Worm (Caenorhabditis elegans) whole organism, mixed stage, embryonic: ENCODE data around the gene set-25.

Source experiments
- M03D4.4 ChIP-seq: sonication (generic microtip); optimal IDR thresholded peaks from 2 replicates; lab custom pipeline; 2017; ENCODE audit warnings: mild to moderate bottlenecking, missing genetic modification characterization, missing compliant biosample characterization
- bed-3 ChIP-seq: fragments of 200-800 bp; sonication (Bioruptor generic); optimal IDR thresholded peaks from 3 replicates; lab custom pipeline; 2018; ENCODE audit warnings: mild to moderate bottlenecking, missing genetic modification characterization, moderate library complexity, missing compliant biosample characterization
- blmp-1 ChIP-seq: fragments of 150-350 bp; optimal IDR thresholded peaks from 2 replicates; lab custom pipeline; 2014; ENCODE audit warnings: missing biosample characterization, missing genetic modification characterization
- ceh-39 ChIP-seq: fragments of 150-350 bp; optimal IDR thresholded peaks from 2 replicates; lab custom pipeline; 2014; ENCODE audit warnings: missing biosample characterization, missing genetic modification characterization
- ceh-43 ChIP-seq: fragments of 200-800 bp; sonication (Bioruptor generic); optimal IDR thresholded peaks from 2 replicates; lab custom pipeline; 2018; ENCODE audit warnings: mild to moderate bottlenecking, missing genetic modification characterization, moderate library complexity, missing compliant biosample characterization
- ces-1 ChIP-seq: fragments of 150-350 bp; optimal IDR thresholded peaks from 2 replicates; lab custom pipeline; 2014; ENCODE audit warnings: missing biosample characterization, missing genetic modification reagents, missing genetic modification characterization
- cnd-1 ChIP-seq: fragments of 200-800 bp; sonication (Bioruptor generic); optimal IDR thresholded peaks from 2 replicates; lab custom pipeline; 2018; ENCODE audit warnings: mild to moderate bottlenecking, missing genetic modification characterization, missing compliant biosample characterization
- drap-1 ChIP-seq: fragments of 200-800 bp; sonication (Bioruptor generic); optimal IDR thresholded peaks from 3 replicates; lab custom pipeline; 2018; ENCODE audit warnings: mild to moderate bottlenecking, missing genetic modification characterization, missing compliant biosample characterization
- elt-1 ChIP-seq: sonication (generic microtip); optimal IDR thresholded peaks from 2 replicates; lab custom pipeline; 2017; ENCODE audit warnings: missing genetic modification characterization, mild to moderate bottlenecking, missing compliant biosample characterization, antibody characterized with exemption, moderate library complexity, borderline replicate concordance; ENCODE audit not compliant: insufficient read depth
- elt-3 ChIP-seq: fragments of 150-350 bp; optimal IDR thresholded peaks from 2 replicates; lab custom pipeline; 2014; ENCODE audit warnings: missing biosample characterization, missing genetic modification characterization
- flh-1 ChIP-seq: fragments of 200-800 bp; sonication (Bioruptor generic); optimal IDR thresholded peaks from 2 replicates; lab custom pipeline; 2018; ENCODE audit warnings: mild to moderate bottlenecking, missing genetic modification characterization, moderate library complexity, missing compliant biosample characterization
- ham-2 ChIP-seq: fragments of 200-800 bp; sonication (Bioruptor generic); optimal IDR thresholded peaks from 2 replicates; lab custom pipeline; 2018; ENCODE audit warnings: mild to moderate bottlenecking, missing genetic modification characterization, missing compliant biosample characterization
- hlh-1 ChIP-seq: fragments of 150-350 bp; optimal IDR thresholded peaks from 2 replicates; lab custom pipeline; 2014; ENCODE audit warnings: missing biosample characterization, missing genetic modification reagents, missing genetic modification characterization
- lin-13 ChIP-seq: fragments of 150-350 bp; optimal IDR thresholded peaks from 2 replicates; lab custom pipeline; 2014; ENCODE audit warnings: missing biosample characterization, missing genetic modification characterization
- lsy-2 ChIP-seq: fragments of 150-350 bp; optimal IDR thresholded peaks from 2 replicates; lab custom pipeline; 2014; ENCODE audit warnings: missing biosample characterization, missing genetic modification characterization
- mab-5 ChIP-seq: fragments of 150-350 bp; optimal IDR thresholded peaks from 2 replicates; lab custom pipeline; 2014; ENCODE audit warnings: missing biosample characterization, missing genetic modification characterization
- mep-1 ChIP-seq: fragments of 150-350 bp; optimal IDR thresholded peaks from 2 replicates; lab custom pipeline; 2017; ENCODE audit warnings: missing biosample characterization, missing genetic modification reagents, missing genetic modification characterization, inconsistent platforms
- mls-2 ChIP-seq: sonication (generic microtip); optimal IDR thresholded peaks from 2 replicates; lab custom pipeline; 2016; ENCODE audit warnings: mild to moderate bottlenecking, missing genetic modification characterization, moderate library complexity, missing compliant biosample characterization
- nhr-2 ChIP-seq: fragments of 150-350 bp; optimal IDR thresholded peaks from 2 replicates; lab custom pipeline; 2014; ENCODE audit warnings: missing biosample characterization, missing genetic modification characterization
- nhr-237 ChIP-seq: fragments of 150-350 bp; optimal IDR thresholded peaks from 2 replicates; lab custom pipeline; 2014; ENCODE audit warnings: missing biosample characterization, missing genetic modification characterization
- nhr-76 ChIP-seq: sonication (generic microtip); optimal IDR thresholded peaks from 2 replicates; lab custom pipeline; 2017; ENCODE audit warnings: missing biosample characterization, missing genetic modification characterization
- pha-4 ChIP-seq: fragments of 150-350 bp; optimal IDR thresholded peaks from 2 replicates; lab custom pipeline; 2018; ENCODE audit warnings: missing biosample characterization, missing genetic modification reagents, missing genetic modification characterization
- sem-2 ChIP-seq: fragments of 200-800 bp; sonication (Bioruptor generic); optimal IDR thresholded peaks from 2 replicates; lab custom pipeline; 2018; ENCODE audit warnings: mild to moderate bottlenecking, missing genetic modification characterization, missing compliant biosample characterization
- snpc-4 ChIP-seq: fragments of 150-350 bp; optimal IDR thresholded peaks from 2 replicates; lab custom pipeline; 2014; ENCODE audit warnings: missing biosample characterization, missing genetic modification characterization
- sptf-1 ChIP-seq: sonication (generic microtip); optimal IDR thresholded peaks from 2 replicates; lab custom pipeline; 2017; ENCODE audit warnings: mild to moderate bottlenecking, missing genetic modification characterization, moderate library complexity, missing compliant biosample characterization
- tbx-8 ChIP-seq: fragments of 200-800 bp; sonication (Bioruptor generic); optimal IDR thresholded peaks from 2 replicates; lab custom pipeline; 2018; ENCODE audit warnings: mild to moderate bottlenecking, missing genetic modification characterization, moderate library complexity, missing compliant biosample characterization
- unc-120 ChIP-seq: sonication (generic microtip); optimal IDR thresholded peaks from 2 replicates; lab custom pipeline; 2017; ENCODE audit warnings: missing genetic modification characterization, missing compliant biosample characterization; ENCODE audit not compliant: poor library complexity, severe bottlenecking
- unc-39 ChIP-seq: fragments of 150-350 bp; optimal IDR thresholded peaks from 2 replicates; lab custom pipeline; 2014; ENCODE audit warnings: missing biosample characterization, missing genetic modification characterization
- zip-8 ChIP-seq: fragments of 150-350 bp; optimal IDR thresholded peaks from 2 replicates; lab custom pipeline; 2014; ENCODE audit warnings: missing biosample characterization, missing genetic modification characterization
- ztf-11 ChIP-seq: fragments of 150-350 bp; optimal IDR thresholded peaks from 2 replicates; lab custom pipeline; 2014; ENCODE audit warnings: missing biosample characterization, missing genetic modification characterization

Gene set-25

DNA sequence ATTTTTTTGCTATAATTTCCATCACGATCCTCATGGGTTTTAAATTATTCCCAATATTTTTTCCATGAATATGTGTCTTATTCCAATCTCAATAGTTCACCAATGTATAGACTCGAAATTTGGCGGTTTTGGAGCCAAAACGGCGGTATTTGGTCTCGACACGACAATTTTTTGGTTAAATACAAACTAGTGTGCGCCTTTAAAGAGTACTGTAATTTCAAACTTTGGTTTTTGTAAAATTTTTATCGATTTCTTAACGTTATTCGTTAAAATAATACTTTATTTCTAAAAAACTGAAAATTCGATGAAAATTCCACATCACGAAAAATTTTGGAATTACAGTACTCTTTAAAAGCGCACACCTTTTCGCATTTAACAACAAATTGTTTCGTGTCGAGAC lies 21.7 kb upstream of the set-25 start:
- TF ChIP-seq hlh-1 (tag; lab: Kevin White, UChicago) (no peak), unc-120 (tag; lab: Kevin White, UChicago) (no peak), unc-39 (no peak)

DNA sequence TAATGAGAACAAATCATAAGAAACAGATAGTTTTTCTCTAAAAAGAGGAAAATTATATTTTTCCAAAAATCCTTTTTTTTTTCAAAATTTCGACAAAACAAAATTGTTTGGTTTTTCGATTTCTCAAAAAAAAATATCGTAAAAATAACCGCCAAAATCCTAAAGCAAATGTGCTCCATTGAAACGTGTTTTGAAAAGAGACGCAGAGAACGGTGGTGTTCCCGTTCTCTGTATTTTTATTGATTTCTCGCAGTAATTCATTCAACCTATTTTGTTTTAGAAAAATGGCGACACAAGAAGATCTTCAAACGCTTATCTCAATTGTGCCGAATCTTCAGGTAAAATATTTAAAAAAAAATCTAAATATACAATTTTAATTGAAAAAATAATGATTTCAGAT lies 20.9 kb upstream of the set-25 start, which contains the start of gene Y43F4B.10:
Gene Y43F4B.10, plus strand, starts transcription at position 281 of the 400 bp plus-strand sequence.
- no peak for TF ChIP-seq blmp-1 (tag; lab: Kevin White, UChicago)
- peak; percentile 28 for TF ChIP-seq mep-1 (tag; lab: Kevin White, UChicago)
- peak; percentile 24 for TF ChIP-seq nhr-237 (tag; lab: Kevin White, UChicago)
- peak; percentile 79 for TF ChIP-seq ceh-39 (tag; lab: Kevin White, UChicago)
- TF ChIP-seq ces-1 = peak; percentile 65
- peak; percentile 25 for TF ChIP-seq lsy-2 (tag; lab: Kevin White, UChicago)

DNA sequence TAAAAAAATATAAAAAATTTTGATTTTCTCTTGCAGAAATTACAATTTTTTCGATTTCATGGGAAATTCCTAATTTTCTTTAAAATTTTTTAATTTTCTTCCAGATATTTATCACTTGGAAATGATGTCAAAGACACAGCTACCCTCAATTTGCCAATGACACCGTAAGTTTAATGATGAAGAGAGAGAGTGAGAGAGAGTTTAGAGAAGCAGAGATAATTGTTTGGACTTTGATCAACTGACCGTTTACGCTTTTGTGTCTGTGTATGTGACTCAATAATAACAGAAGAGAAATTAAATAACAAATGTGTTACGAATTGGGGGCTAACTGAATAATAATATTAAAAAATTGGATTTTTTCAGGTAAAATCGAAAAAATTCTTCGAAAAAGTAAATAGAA lies 17.7 kb upstream of the set-25 start:
- TF ChIP-seq mep-1 (tag; lab: Kevin White, UChicago) (no peak), unc-39 (no peak), nhr-237 (tag; lab: Kevin White, UChicago) (peak; percentile 14), ham-2 (GFP tag; lab: Kevin White, UChicago) (no peak), elt-3 (tag; lab: Kevin White, UChicago) (no peak)

DNA sequence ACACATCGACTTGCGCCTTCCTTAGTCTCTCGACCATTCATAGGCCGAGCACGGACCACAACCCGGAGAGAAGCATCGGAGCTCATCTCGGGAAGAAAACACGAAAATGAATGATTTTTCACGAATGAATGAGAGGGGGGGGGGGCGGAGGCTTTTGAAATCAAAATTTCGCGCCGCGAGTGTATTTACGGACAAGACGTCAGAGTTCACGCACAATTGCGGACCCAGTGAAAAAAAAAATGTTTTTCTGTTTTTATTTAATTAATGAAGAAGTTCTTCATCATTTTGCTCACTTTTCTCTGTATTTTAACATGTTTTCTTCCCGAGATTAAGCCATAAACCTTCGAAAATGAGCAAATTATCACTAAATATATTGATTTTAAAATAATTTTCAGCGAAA lies 14.2 kb upstream of the set-25 start, which contains the start of the genes klp-19 and slc-36.1:
Gene klp-19, minus strand, starts transcription at position 153 of the 400 bp plus-strand sequence.
Gene slc-36.1, plus strand, starts transcription at position 396 of the 400 bp plus-strand sequence.
- peak; percentile 86 for TF ChIP-seq ces-1
- TF ChIP-seq nhr-76 (tag; lab: Kevin White, UChicago) = no peak
- TF ChIP-seq M03D4.4 (tag; lab: Kevin White, UChicago) = peak; percentile 17
- TF ChIP-seq sptf-1 (tag; lab: Kevin White, UChicago) = peak; percentile 38
- TF ChIP-seq hlh-1 (tag; lab: Kevin White, UChicago) = no peak

DNA sequence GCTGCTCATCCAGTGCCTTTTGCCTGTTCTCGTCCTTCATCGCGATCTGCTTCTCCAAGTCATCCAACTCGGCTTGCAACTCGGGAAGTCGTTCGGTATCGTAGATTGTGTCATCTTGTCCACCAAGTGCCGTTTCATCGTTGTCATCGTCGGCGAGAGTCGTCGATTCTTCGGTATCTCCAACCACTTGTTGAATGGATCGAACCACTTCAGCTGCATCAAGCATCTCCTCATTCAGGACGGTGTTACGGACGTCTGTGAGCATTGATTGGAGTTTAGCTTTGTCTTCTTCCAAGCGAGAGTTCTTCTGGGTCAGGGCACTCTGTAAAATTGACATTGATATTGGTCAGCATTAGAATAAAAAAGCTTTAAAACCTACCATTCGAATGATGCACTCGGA lies 12.6 kb upstream of the set-25 start:
- TF ChIP-seq unc-39 (no peak), ceh-39 (tag; lab: Kevin White, UChicago) (no peak), nhr-76 (tag; lab: Kevin White, UChicago) (no peak), lsy-2 (tag; lab: Kevin White, UChicago) (no peak)

DNA sequence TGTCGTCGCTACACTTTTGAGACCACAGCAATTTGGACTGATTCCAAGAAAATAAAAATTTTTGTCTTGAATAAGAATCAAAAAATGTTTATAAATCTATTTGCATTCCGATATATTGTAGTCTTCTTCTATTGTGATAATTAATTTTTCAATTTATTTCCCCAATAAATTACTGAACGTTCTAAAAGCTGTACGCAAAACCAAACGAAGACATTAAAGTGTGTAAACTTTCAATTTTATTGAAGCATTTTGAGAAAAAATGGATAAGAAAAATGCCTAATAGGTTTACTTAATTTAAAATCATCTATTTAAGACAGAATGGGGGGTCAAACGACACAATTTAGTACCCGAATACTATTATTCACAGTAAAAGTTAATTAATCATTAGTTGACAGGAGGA lies 9.7 kb upstream of the set-25 start:
- TF ChIP-seq mab-5 (tag; lab: Kevin White, UChicago) (no peak), unc-39 (no peak), cnd-1 (no peak), bed-3 (no peak), sptf-1 (tag; lab: Kevin White, UChicago) (no peak), lsy-2 (tag; lab: Kevin White, UChicago) (no peak), blmp-1 (tag; lab: Kevin White, UChicago) (no peak), mls-2 (no peak), lin-13 (tag; lab: Kevin White, UChicago) (no peak)

DNA sequence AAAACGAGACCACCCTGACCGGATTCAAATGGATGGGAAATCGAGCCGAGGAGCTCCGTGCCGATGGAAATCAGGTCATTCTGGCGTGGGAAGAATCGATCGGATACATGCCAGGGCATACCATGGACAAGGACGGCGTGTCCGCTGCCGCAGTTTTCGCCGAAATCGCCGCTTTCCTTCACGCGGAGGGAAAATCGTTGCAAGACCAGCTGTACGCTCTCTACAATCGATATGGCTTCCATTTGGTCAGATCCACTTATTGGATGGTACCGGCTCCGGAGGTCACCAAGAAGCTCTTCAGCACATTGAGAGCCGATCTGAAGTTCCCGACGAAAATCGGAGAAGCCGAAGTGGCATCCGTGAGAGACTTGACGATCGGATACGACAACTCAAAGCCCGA lies 9.1 kb upstream of the set-25 start:
- no peak for TF ChIP-seq nhr-237 (tag; lab: Kevin White, UChicago)
- TF ChIP-seq lsy-2 (tag; lab: Kevin White, UChicago) = no peak
- TF ChIP-seq snpc-4 (tag; lab: Kevin White, UChicago) = no peak
- no peak for TF ChIP-seq pha-4 (tag; lab: Kevin White, UChicago)
- TF ChIP-seq drap-1 (GFP tag; lab: Kevin White, UChicago) = no peak
- no peak for TF ChIP-seq lin-13 (tag; lab: Kevin White, UChicago)

DNA sequence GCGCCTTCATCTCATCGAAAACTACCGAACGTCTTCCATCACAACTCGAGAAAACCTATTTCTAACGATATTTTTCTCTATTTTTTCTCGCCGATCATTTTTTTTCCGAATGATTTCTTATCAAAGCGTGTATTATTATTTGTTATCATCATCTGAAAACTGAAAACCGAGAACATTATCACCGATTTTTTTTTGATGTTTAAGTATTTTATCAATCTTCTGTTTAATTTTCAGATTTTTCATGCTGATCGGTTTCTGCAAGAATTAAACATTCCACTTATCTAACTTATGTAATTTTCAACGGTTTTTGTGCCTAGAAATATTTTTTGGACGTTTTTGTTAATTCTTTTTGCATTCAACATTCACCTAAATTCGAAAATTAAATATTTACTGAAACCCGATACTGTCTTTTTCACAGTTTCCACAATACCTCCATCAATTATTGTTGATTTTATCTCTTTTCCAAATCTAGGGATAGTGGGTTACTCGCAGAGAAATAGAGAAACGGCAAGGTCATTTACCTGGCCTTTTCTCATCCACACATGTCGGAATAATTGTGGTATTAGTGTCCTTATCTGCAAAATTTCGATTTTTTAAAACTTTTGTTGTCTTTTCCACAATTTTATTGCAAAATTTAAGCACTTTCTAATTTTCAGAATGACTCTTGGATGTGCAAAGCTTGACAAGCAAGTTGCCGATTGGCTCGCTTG lies 6.0 kb upstream of the set-25 start, which contains the start of gene pgm-2:
Gene pgm-2, plus strand, starts transcription at position 657 of the 710 bp plus-strand sequence.
- TF ChIP-seq nhr-76 (tag; lab: Kevin White, UChicago) = no peak
- no peak for TF ChIP-seq drap-1 (GFP tag; lab: Kevin White, UChicago)
- TF ChIP-seq ztf-11 = no peak
- TF ChIP-seq tbx-8 (GFP tag; lab: Kevin White, UChicago) = no peak
- no peak for TF ChIP-seq nhr-237 (tag; lab: Kevin White, UChicago)
- TF ChIP-seq elt-1 = peak; percentile 82
- TF ChIP-seq flh-1 (GFP tag; lab: Kevin White, UChicago) = no peak
- no peak for TF ChIP-seq cnd-1
- no peak for TF ChIP-seq sem-2 (GFP tag; lab: Kevin White, UChicago)
- TF ChIP-seq elt-3 (tag; lab: Kevin White, UChicago) = no peak
- TF ChIP-seq pha-4 (tag; lab: Kevin White, UChicago) = no peak
- TF ChIP-seq nhr-2 (tag; lab: Kevin White, UChicago) = peak; percentile 35
- no peak for TF ChIP-seq ceh-43 (GFP tag; lab: Kevin White, UChicago)
- TF ChIP-seq hlh-1 (tag; lab: Kevin White, UChicago) = no peak
- TF ChIP-seq zip-8 = no peak
- no peak for TF ChIP-seq blmp-1 (tag; lab: Kevin White, UChicago)
- no peak for TF ChIP-seq M03D4.4 (tag; lab: Kevin White, UChicago)
